Fruit fly (Drosophila melanogaster) whole organism, embryonic: ENCODE data around the gene Chmp1.

Source experiments
- CG1024 ChIP-seq: fragments of 200-800 bp; sonication (Bioruptor generic); IDR thresholded peaks from 2 replicates; pipeline ENCODE4 v1.3.6; 2022; ENCODE audit warnings: missing biosample characterization, missing genetic modification characterization
- CG11456 ChIP-seq: fragments of 200-800 bp; sonication (Bioruptor generic); IDR thresholded peaks from 3 replicates; pipeline ENCODE4 v1.3.6; 2022; ENCODE audit warnings: missing biosample characterization, missing genetic modification characterization
- CG14710 ChIP-seq: fragments of 200-800 bp; sonication (Bioruptor generic); optimal IDR thresholded peaks from 3 replicates; lab custom pipeline; 2019; ENCODE audit warnings: missing biosample characterization, mild to moderate bottlenecking, missing genetic modification characterization, moderate library complexity
- CG16813 ChIP-seq: fragments of 200-800 bp; sonication (Bioruptor generic); IDR thresholded peaks from 3 replicates; pipeline ENCODE4 v1.3.6; 2022; ENCODE audit warnings: missing biosample characterization, missing genetic modification characterization; ENCODE audit not compliant: partially characterized antibody
- CG17186 ChIP-seq: fragments of 200-800 bp; sonication (Bioruptor generic); optimal IDR thresholded peaks from 3 replicates; lab custom pipeline; 2017; ENCODE audit warnings: missing biosample characterization, missing genetic modification reagents, missing genetic modification characterization
- CG18262 ChIP-seq: fragments of 200-800 bp; optimal IDR thresholded peaks from 3 replicates; lab custom pipeline; 2019; ENCODE audit warnings: missing biosample characterization, mild to moderate bottlenecking, missing genetic modification characterization, moderate library complexity
- CG30020 ChIP-seq: fragments of 200-800 bp; optimal IDR thresholded peaks from 2 replicates; lab custom pipeline; 2019; ENCODE audit warnings: missing biosample characterization, mild to moderate bottlenecking, missing genetic modification characterization, moderate library complexity
- CG4328 ChIP-seq: fragments of 200-800 bp; sonication (Bioruptor generic); optimal IDR thresholded peaks from 3 replicates; lab custom pipeline; 2017; ENCODE audit warnings: missing biosample characterization, missing genetic modification reagents, missing genetic modification characterization
- CG6791 ChIP-seq: fragments of 200-800 bp; sonication (Bioruptor generic); IDR thresholded peaks from 3 replicates; pipeline ENCODE4 v1.3.6; 2022; ENCODE audit warnings: missing biosample characterization, missing genetic modification characterization; ENCODE audit not compliant: partially characterized antibody
- CG8089 ChIP-seq: fragments of 200-800 bp; sonication (Bioruptor generic); optimal IDR thresholded peaks from 3 replicates; lab custom pipeline; 2016; ENCODE audit warnings: missing biosample characterization, missing genetic modification characterization
- CG8924 ChIP-seq: fragments of 200-800 bp; optimal IDR thresholded peaks from 3 replicates; lab custom pipeline; 2019; ENCODE audit warnings: missing biosample characterization, mild to moderate bottlenecking, missing genetic modification characterization, moderate library complexity
- CG8944 ChIP-seq: fragments of 200-800 bp; sonication (Bioruptor generic); optimal IDR thresholded peaks from 3 replicates; lab custom pipeline; 2016; ENCODE audit warnings: missing biosample characterization, missing genetic modification characterization
- D ChIP-seq, 2 experiments: fragments of 200-800 bp in 1 of 2; fragments of >200 bp in 1 of 2; sonication (Bioruptor generic) in 1 of 2; optimal IDR thresholded peaks; 2 replicates in 1 of 2; 3 replicates in 1 of 2; lab custom pipeline; 2017; ENCODE audit warnings: mild to moderate bottlenecking in 1 of 2, missing biosample characterization in 1 of 2, missing genetic modification characterization in 1 of 2, missing genetic modification reagents in 1 of 2
- D19A ChIP-seq: fragments of 200-800 bp; optimal IDR thresholded peaks from 3 replicates; lab custom pipeline; 2019; ENCODE audit warnings: missing biosample characterization, mild to moderate bottlenecking, missing genetic modification characterization, moderate library complexity
- Dll ChIP-seq: fragments of 200-800 bp; sonication (Bioruptor generic); IDR thresholded peaks from 4 replicates; pipeline ENCODE4 v1.3.6; 2022; ENCODE audit warnings: missing biosample characterization, missing genetic modification characterization; ENCODE audit not compliant: partially characterized antibody
- E2f2 ChIP-seq: fragments of 200-800 bp; sonication (Bioruptor generic); IDR thresholded peaks from 2 replicates; pipeline ENCODE4 v1.3.6; 2022; ENCODE audit warnings: missing biosample characterization, missing genetic modification characterization
- Ets65A ChIP-seq: fragments of 200-800 bp; sonication (Bioruptor generic); peaks from one replicate; lab custom pipeline; 2016; ENCODE audit warnings: missing biosample characterization, missing genetic modification characterization
- Gsc ChIP-seq: fragments of 200-800 bp; sonication (Bioruptor generic); IDR thresholded peaks from 2 replicates; pipeline ENCODE4 v1.3.6; 2022; ENCODE audit warnings: missing biosample characterization, missing genetic modification characterization
- Lim3 ChIP-seq: fragments of 200-800 bp; sonication (Bioruptor generic); IDR thresholded peaks from 2 replicates; pipeline ENCODE4 v1.3.6; 2022; ENCODE audit warnings: missing biosample characterization, missing genetic modification characterization
- MTF-1 ChIP-seq: fragments of 200-800 bp; sonication (Bioruptor generic); optimal IDR thresholded peaks from 2 replicates; lab custom pipeline; 2018; ENCODE audit warnings: missing biosample characterization, mild to moderate bottlenecking, missing genetic modification characterization, borderline replicate concordance
- NC2α ChIP-seq: fragments of 200-800 bp; sonication (Bioruptor generic); optimal IDR thresholded peaks from 2 replicates; lab custom pipeline; 2016; ENCODE audit warnings: missing biosample characterization, missing genetic modification characterization
- Oli ChIP-seq: fragments of 200-800 bp; sonication (Bioruptor generic); optimal IDR thresholded peaks from 2 replicates; lab custom pipeline; 2018; ENCODE audit warnings: missing biosample characterization, mild to moderate bottlenecking, missing genetic modification characterization, moderate library complexity
- Spps ChIP-seq: fragments of 200-800 bp; sonication (Bioruptor generic); optimal IDR thresholded peaks from 2 replicates; lab custom pipeline; 2018; ENCODE audit warnings: missing biosample characterization, mild to moderate bottlenecking, missing genetic modification characterization
- ap ChIP-seq: fragments of 200-800 bp; sonication (Bioruptor generic); IDR thresholded peaks from 2 replicates; pipeline ENCODE4 v1.3.6; 2022; ENCODE audit warnings: missing biosample characterization, missing genetic modification characterization
- ato ChIP-seq: fragments of 200-800 bp; sonication (Bioruptor generic); IDR thresholded peaks from 2 replicates; pipeline ENCODE4 v1.3.6; 2022; ENCODE audit warnings: missing biosample characterization, missing genetic modification characterization; ENCODE audit not compliant: partially characterized antibody
- bowl ChIP-seq: fragments of 200-800 bp; sonication (Bioruptor generic); IDR thresholded peaks from 2 replicates; pipeline ENCODE4 v1.3.6; 2022; ENCODE audit warnings: missing biosample characterization, missing genetic modification characterization
- cato ChIP-seq: fragments of 200-800 bp; sonication (Bioruptor generic); optimal IDR thresholded peaks from 2 replicates; lab custom pipeline; 2016; ENCODE audit warnings: missing biosample characterization, missing genetic modification characterization, borderline replicate concordance
- chm ChIP-seq: fragments of 200-800 bp; sonication (Bioruptor generic); IDR thresholded peaks from 2 replicates; pipeline ENCODE4 v1.3.6; 2022; ENCODE audit warnings: missing biosample characterization, missing genetic modification characterization
- ci ChIP-seq: fragments of 200-800 bp; sonication (Bioruptor generic); IDR thresholded peaks from 3 replicates; pipeline ENCODE4 v1.3.6; 2022; ENCODE audit warnings: missing biosample characterization, missing genetic modification characterization
- esg ChIP-seq: fragments of 200-800 bp; sonication (Bioruptor generic); conservative IDR thresholded peaks from 2 replicates; pipeline ENCODE4 v1.3.6; 2022; ENCODE audit warnings: missing biosample characterization, missing genetic modification characterization
- exex ChIP-seq: fragments of 200-800 bp; sonication (Bioruptor generic); optimal IDR thresholded peaks from 4 replicates; lab custom pipeline; 2018; ENCODE audit warnings: missing biosample characterization, mild to moderate bottlenecking, missing genetic modification characterization, moderate library complexity
- ind ChIP-seq: fragments of 200-800 bp; sonication (Bioruptor generic); optimal IDR thresholded peaks from 3 replicates; lab custom pipeline; 2016; ENCODE audit warnings: missing biosample characterization, missing genetic modification characterization
- kah ChIP-seq: fragments of 200-800 bp; sonication (Bioruptor generic); optimal IDR thresholded peaks from 2 replicates; lab custom pipeline; 2018; ENCODE audit warnings: missing biosample characterization, mild to moderate bottlenecking, missing genetic modification characterization
- lab ChIP-seq: fragments of 200-800 bp; sonication (Bioruptor generic); optimal IDR thresholded peaks from 3 replicates; lab custom pipeline; 2017; ENCODE audit warnings: missing biosample characterization, missing genetic modification characterization, mild to moderate bottlenecking, moderate library complexity, missing genetic modification reagents
- lmd ChIP-seq: fragments of 200-800 bp; sonication (Bioruptor generic); IDR thresholded peaks from 2 replicates; pipeline ENCODE4 v1.3.6; 2022; ENCODE audit warnings: missing biosample characterization, missing genetic modification characterization
- pan ChIP-seq, 4 experiments: fragments of >200 bp in 3 of 4; fragments of 200-800 bp in 1 of 4; sonication (Bioruptor generic) in 1 of 4; optimal IDR thresholded peaks in 3 of 4; IDR thresholded peaks in 1 of 4; 2 replicates each; pipeline versions ENCODE4 v1.3.6 to Lab custom; 2017 to 2022; ENCODE audit warnings: missing biosample characterization in 2 of 4, missing genetic modification characterization in 2 of 4, mixed read lengths in 1 of 4
- ranshi ChIP-seq: fragments of 200-800 bp; sonication (Bioruptor generic); IDR thresholded peaks from 2 replicates; pipeline ENCODE4 v1.3.6; 2022; ENCODE audit warnings: missing biosample characterization, missing genetic modification characterization
- rib ChIP-seq: fragments of 200-800 bp; sonication (Bioruptor generic); IDR thresholded peaks from 2 replicates; pipeline ENCODE4 v1.3.6; 2022; ENCODE audit warnings: missing biosample characterization, missing genetic modification characterization
- scrt ChIP-seq: fragments of 200-800 bp; sonication (Bioruptor generic); optimal IDR thresholded peaks from 2 replicates; lab custom pipeline; 2018; ENCODE audit warnings: missing biosample characterization, mild to moderate bottlenecking, missing genetic modification characterization, moderate library complexity
- tx ChIP-seq: fragments of 200-800 bp; sonication (Bioruptor generic); optimal IDR thresholded peaks from 2 replicates; lab custom pipeline; 2016; ENCODE audit warnings: missing biosample characterization, missing genetic modification characterization
- vfl ChIP-seq: fragments of 200-800 bp; sonication (Bioruptor generic); optimal IDR thresholded peaks from 2 replicates; lab custom pipeline; 2016; ENCODE audit warnings: missing biosample characterization, missing genetic modification characterization
- vnd ChIP-seq: fragments of 200-800 bp; sonication (Bioruptor generic); IDR thresholded peaks from 3 replicates; pipeline ENCODE4 v1.3.6; 2022; ENCODE audit warnings: missing biosample characterization, missing genetic modification characterization; ENCODE audit not compliant: partially characterized antibody
- wdn ChIP-seq: fragments of 200-800 bp; sonication (Bioruptor generic); IDR thresholded peaks from 2 replicates; pipeline ENCODE4 v1.3.6; 2022; ENCODE audit warnings: missing biosample characterization, missing genetic modification characterization
- z ChIP-seq: fragments of 200-800 bp; sonication (Bioruptor generic); IDR thresholded peaks from 3 replicates; pipeline ENCODE4 v1.3.6; 2022; ENCODE audit warnings: missing biosample characterization, missing genetic modification characterization

Gene Chmp1

dm6 chr3L:18672986-18673633 lies 10.8 kb downstream of the Chmp1 start, which contains the start of gene Capr (continued):
- TF ChIP-seq CG16813 (GFP tag; lab: Robert Waterston, UW), result peak; percentile 100
- 0 out of 2 replicates have a peak, but pooled peaks have one; percentile 22 for TF ChIP-seq chm (GFP tag; lab: Robert Waterston, UW)
- TF ChIP-seq Oli (tag; lab: Kevin White, UChicago), result no peak
- TF ChIP-seq Lim3 (GFP tag; lab: Robert Waterston, UW), result no peak
- peak; percentile 99 for TF ChIP-seq Dll (GFP tag; lab: Robert Waterston, UW)
- TF ChIP-seq z, result no peak
- TF ChIP-seq E2f2, result peak; percentile 86
- peak; percentile 25; the same call in 1 of the 2 replicates for TF ChIP-seq lmd
- no peak for TF ChIP-seq ind (GFP tag; lab: Kevin White, UChicago)
- TF ChIP-seq CG14710 (tag; lab: Kevin White, UChicago), result peak; percentile 66
- peak; percentile 42 for TF ChIP-seq CG30020 (tag; lab: Kevin White, UChicago)
- no peak for TF ChIP-seq ap (GFP tag; lab: Robert Waterston, UW)
- TF ChIP-seq ato (GFP tag; lab: Robert Waterston, UW), result peak; percentile 100
- no peak for TF ChIP-seq MTF-1 (GFP tag; lab: Kevin White, UChicago)
- peak; percentile 64; the same call in 1 of the 2 replicates for TF ChIP-seq rib (GFP tag; lab: Robert Waterston, UW)
- TF ChIP-seq CG6791 (GFP tag; lab: Robert Waterston, UW), result peak; percentile 100
- no peak for TF ChIP-seq D (optimal IDR thresholded peaks at IDR 0.05; lab: Kevin White, UChicago)
- TF ChIP-seq D (GFP tag; optimal IDR thresholded peaks at IDR 0.05; lab: Kevin White, UChicago), result no peak
- TF ChIP-seq NC2α (GFP tag; lab: Kevin White, UChicago), result no peak
- no peak for TF ChIP-seq wdn (GFP tag; lab: Robert Waterston, UW)
- TF ChIP-seq CG17186 (GFP tag; lab: Kevin White, UChicago), result peak; percentile 93
- TF ChIP-seq CG11456 (GFP tag; lab: Robert Waterston, UW), result 0 out of 3 replicates have a peak, but pooled peaks have one; percentile 25
- peak; percentile 100 for TF ChIP-seq vnd (GFP tag; lab: Robert Waterston, UW)
- peak; percentile 62 for TF ChIP-seq Ets65A (GFP tag; lab: Kevin White, UChicago)
- TF ChIP-seq tx (GFP tag; lab: Kevin White, UChicago), result no peak
- TF ChIP-seq Gsc (GFP tag; lab: Robert Waterston, UW), result no peak
- no peak for TF ChIP-seq esg
- TF ChIP-seq Spps (tag; lab: Kevin White, UChicago), result no peak
- TF ChIP-seq CG4328 (GFP tag; lab: Kevin White, UChicago), result no peak
- TF ChIP-seq CG18262 (tag; lab: Kevin White, UChicago), result peak; percentile 35
- TF ChIP-seq kah, result no peak
- peak; percentile 56; the same call in 1 of the 3 replicates for TF ChIP-seq ci (GFP tag; lab: Robert Waterston, UW)
- TF ChIP-seq cato (GFP tag; lab: Kevin White, UChicago), result no peak
- no peak for TF ChIP-seq lab (GFP tag; lab: Kevin White, UChicago)
- TF ChIP-seq CG1024 (GFP tag; lab: Robert Waterston, UW), result 0 out of 2 replicates have a peak, but pooled peaks have one; percentile 32
- TF ChIP-seq CG8944 (GFP tag; lab: Kevin White, UChicago), result no peak
- TF ChIP-seq D19A, result no peak
- TF ChIP-seq ranshi, result no peak
- no peak for TF ChIP-seq scrt (GFP tag; lab: Kevin White, UChicago)
- no peak for TF ChIP-seq bowl
- TF ChIP-seq exex (tag; lab: Kevin White, UChicago), result no peak
- TF ChIP-seq vfl, result peak; percentile 27
- peak; percentile 6 for TF ChIP-seq CG8924 (tag; lab: Kevin White, UChicago)
- no peak for TF ChIP-seq CG8089 (GFP tag; lab: Kevin White, UChicago)
- no peak for TF ChIP-seq pan (optimal IDR thresholded peaks at IDR 0.05; lab: Kevin White, UChicago)
- no peak for TF ChIP-seq pan (GFP tag; optimal IDR thresholded peaks at IDR 0.05 in 1 of 2, IDR thresholded peaks at IDR 0.05 in 1 of 2)
